Fruit fly (Drosophila melanogaster) whole organism, embryonic: Measurements from ENCODE around the gene PIG-Q.

Source experiments
- Atf3 ChIP-seq: fragments of 200-800 bp; sonication (Bioruptor generic); optimal IDR thresholded peaks from 3 replicates; lab custom pipeline; 2016; ENCODE audit warnings: missing biosample characterization, missing genetic modification characterization
- Awh ChIP-seq: fragments of 200-800 bp; sonication (Bioruptor generic); IDR thresholded peaks from 2 replicates; pipeline ENCODE4, ENCODE4 v1.3.6; 2022; ENCODE audit warnings: missing biosample characterization, missing genetic modification characterization
- BEAF-32 ChIP-seq: fragments of 200-800 bp; sonication (Bioruptor generic); optimal IDR thresholded peaks from 3 replicates; lab custom pipeline; 2017; ENCODE audit warnings: missing biosample characterization, missing genetic modification characterization, mild to moderate bottlenecking, moderate library complexity, missing genetic modification reagents
- CG12071 ChIP-seq: fragments of 200-800 bp; sonication (Bioruptor generic); optimal IDR thresholded peaks from 3 replicates; lab custom pipeline; 2018; ENCODE audit warnings: missing biosample characterization, mild to moderate bottlenecking, missing genetic modification characterization
- CG13287 ChIP-seq: fragments of 200-800 bp; sonication (Bioruptor generic); IDR thresholded peaks from 2 replicates; pipeline ENCODE4 v1.3.6; 2022; ENCODE audit warnings: missing biosample characterization, missing genetic modification characterization; ENCODE audit not compliant: partially characterized antibody
- CG15514 ChIP-seq: fragments of 200-800 bp; sonication (Bioruptor generic); optimal IDR thresholded peaks from 3 replicates; lab custom pipeline; 2017; ENCODE audit warnings: missing biosample characterization, missing genetic modification characterization, mild to moderate bottlenecking, moderate library complexity, missing genetic modification reagents
- CG1792 ChIP-seq: fragments of 200-800 bp; sonication (Bioruptor generic); optimal IDR thresholded peaks from 2 replicates; lab custom pipeline; 2016; ENCODE audit warnings: missing biosample characterization, missing genetic modification characterization
- CG18476 ChIP-seq: fragments of 200-800 bp; sonication (Bioruptor generic); optimal IDR thresholded peaks from 2 replicates; lab custom pipeline; 2016; ENCODE audit warnings: missing biosample characterization, mild to moderate bottlenecking, missing genetic modification characterization
- CG2116 ChIP-seq: fragments of 200-800 bp; sonication (Bioruptor generic); optimal IDR thresholded peaks from 3 replicates; lab custom pipeline; 2018; ENCODE audit warnings: missing biosample characterization, mild to moderate bottlenecking, missing genetic modification characterization
- CG2129 ChIP-seq: fragments of 200-800 bp; sonication (Bioruptor generic); IDR thresholded peaks from 2 replicates; pipeline ENCODE4 v1.3.6; 2022; ENCODE audit warnings: missing biosample characterization, missing genetic modification characterization; ENCODE audit not compliant: partially characterized antibody
- CG2199 ChIP-seq: fragments of 200-800 bp; sonication (Bioruptor generic); IDR thresholded peaks from 3 replicates; pipeline ENCODE4 v1.3.6; 2022; ENCODE audit warnings: missing biosample characterization, missing genetic modification characterization
- CG34224 ChIP-seq: fragments of 200-800 bp; sonication (Bioruptor generic); IDR thresholded peaks from 3 replicates; pipeline ENCODE4 v1.3.6; 2022; ENCODE audit warnings: missing biosample characterization, missing genetic modification characterization; ENCODE audit not compliant: partially characterized antibody
- CG34422 ChIP-seq: fragments of 200-800 bp; sonication (Bioruptor generic); IDR thresholded peaks from 3 replicates; pipeline ENCODE4 v1.3.6; 2022; ENCODE audit warnings: missing biosample characterization, missing genetic modification characterization
- CG4854 ChIP-seq: fragments of 200-800 bp; sonication (Bioruptor generic); optimal IDR thresholded peaks from 2 replicates; lab custom pipeline; 2016; ENCODE audit warnings: missing biosample characterization, missing genetic modification characterization, inconsistent platforms
- CG7928 ChIP-seq: fragments of 200-800 bp; sonication (Bioruptor generic); optimal IDR thresholded peaks from 2 replicates; lab custom pipeline; 2017; ENCODE audit warnings: missing biosample characterization, mild to moderate bottlenecking, missing genetic modification characterization
- CG8765 ChIP-seq: fragments of 200-800 bp; sonication (Bioruptor generic); IDR thresholded peaks from 2 replicates; pipeline ENCODE4 v1.3.6; 2022; ENCODE audit warnings: missing biosample characterization, missing genetic modification characterization
- CG9817 ChIP-seq: fragments of 200-800 bp; sonication (Bioruptor generic); optimal IDR thresholded peaks from 2 replicates; lab custom pipeline; 2018; ENCODE audit warnings: missing biosample characterization, mild to moderate bottlenecking, missing genetic modification characterization, moderate library complexity
- Dek ChIP-seq: fragments of 200-800 bp; sonication (Bioruptor generic); optimal IDR thresholded peaks from 3 replicates; lab custom pipeline; 2019; ENCODE audit warnings: missing biosample characterization, mild to moderate bottlenecking, missing genetic modification characterization, moderate library complexity
- Dll ChIP-seq: fragments of 200-800 bp; sonication (Bioruptor generic); IDR thresholded peaks from 4 replicates; pipeline ENCODE4 v1.3.6; 2022; ENCODE audit warnings: missing biosample characterization, missing genetic modification characterization; ENCODE audit not compliant: partially characterized antibody
- Doc3 ChIP-seq: fragments of 200-800 bp; sonication (Bioruptor generic); IDR thresholded peaks from 3 replicates; pipeline ENCODE4 v1.3.6; 2022; ENCODE audit warnings: missing biosample characterization, missing genetic modification characterization; ENCODE audit not compliant: partially characterized antibody
- Dref ChIP-seq: fragments of 200-800 bp; sonication (Bioruptor generic); IDR thresholded peaks from 2 replicates; pipeline ENCODE4 v1.3.6; 2022; ENCODE audit warnings: missing biosample characterization, missing genetic modification characterization
- Ets97D ChIP-seq: fragments of 200-800 bp; sonication (Bioruptor generic); optimal IDR thresholded peaks from 3 replicates; lab custom pipeline; 2016; ENCODE audit warnings: missing biosample characterization, missing genetic modification characterization
- GATAe ChIP-seq: fragments of 200-800 bp; sonication (Bioruptor generic); conservative IDR thresholded peaks from 2 replicates; pipeline ENCODE4 v1.3.6; 2022; ENCODE audit warnings: missing biosample characterization, missing genetic modification characterization
- Lhr ChIP-seq: fragments of 200-800 bp; sonication (Bioruptor generic); optimal IDR thresholded peaks from 3 replicates; lab custom pipeline; 2017; ENCODE audit warnings: mild to moderate bottlenecking, missing biosample characterization, missing genetic modification reagents, missing genetic modification characterization
- MTF-1 ChIP-seq: fragments of 200-800 bp; sonication (Bioruptor generic); optimal IDR thresholded peaks from 2 replicates; lab custom pipeline; 2018; ENCODE audit warnings: missing biosample characterization, mild to moderate bottlenecking, missing genetic modification characterization, borderline replicate concordance
- Oaz ChIP-seq: fragments of 200-800 bp; sonication (Bioruptor generic); IDR thresholded peaks from 2 replicates; pipeline ENCODE4 v1.3.6; 2022; ENCODE audit warnings: missing biosample characterization, missing genetic modification characterization
- Opbp ChIP-seq: fragments of 200-800 bp; sonication (Bioruptor generic); IDR thresholded peaks from 3 replicates; pipeline ENCODE4 v1.3.6; 2022; ENCODE audit warnings: missing biosample characterization, missing genetic modification characterization; ENCODE audit not compliant: partially characterized antibody
- Ravus ChIP-seq: fragments of 200-800 bp; sonication (Bioruptor generic); IDR thresholded peaks from 2 replicates; pipeline ENCODE4 v1.3.6; 2022; ENCODE audit warnings: missing biosample characterization, missing genetic modification characterization
- Side ChIP-seq: fragments of 200-800 bp; sonication (Bioruptor generic); optimal IDR thresholded peaks from 2 replicates; lab custom pipeline; 2016; ENCODE audit warnings: missing biosample characterization, missing genetic modification characterization
- Sry-δ ChIP-seq: fragments of 200-800 bp; sonication (Bioruptor generic); optimal IDR thresholded peaks from 2 replicates; lab custom pipeline; 2016; ENCODE audit warnings: missing biosample characterization, missing genetic modification characterization
- ap ChIP-seq: fragments of 200-800 bp; sonication (Bioruptor generic); IDR thresholded peaks from 2 replicates; pipeline ENCODE4 v1.3.6; 2022; ENCODE audit warnings: missing biosample characterization, missing genetic modification characterization
- bbx ChIP-seq: fragments of 200-800 bp; sonication (Bioruptor generic); IDR thresholded peaks from 2 replicates; pipeline ENCODE4 v1.3.6; 2022; ENCODE audit warnings: missing biosample characterization, missing genetic modification characterization; ENCODE audit not compliant: partially characterized antibody
- crc ChIP-seq: fragments of 200-800 bp; sonication (Bioruptor generic); optimal IDR thresholded peaks from 2 replicates; lab custom pipeline; 2016; ENCODE audit warnings: missing biosample characterization, missing genetic modification characterization
- hbn ChIP-seq: fragments of 200-800 bp; sonication (Bioruptor generic); IDR thresholded peaks from 2 replicates; pipeline ENCODE4 v1.3.6; 2022; ENCODE audit warnings: missing biosample characterization, missing genetic modification characterization; ENCODE audit not compliant: partially characterized antibody
- ken ChIP-seq: fragments of 200-800 bp; sonication (Bioruptor generic); IDR thresholded peaks from 3 replicates; pipeline ENCODE4 v1.3.6; 2022; ENCODE audit warnings: missing biosample characterization, missing genetic modification characterization
- pfk ChIP-seq: fragments of 200-800 bp; sonication (Bioruptor generic); optimal IDR thresholded peaks from 2 replicates; lab custom pipeline; 2018; ENCODE audit warnings: missing biosample characterization, mild to moderate bottlenecking, missing genetic modification characterization, moderate library complexity
- pzg ChIP-seq: fragments of 200-800 bp; sonication (Bioruptor generic); optimal IDR thresholded peaks from 3 replicates; lab custom pipeline; 2018; ENCODE audit warnings: missing biosample characterization, mild to moderate bottlenecking, missing genetic modification characterization, moderate library complexity
- run ChIP-seq: fragments of 200-800 bp; sonication (Bioruptor generic); optimal IDR thresholded peaks from 3 replicates; lab custom pipeline; 2018; ENCODE audit warnings: missing biosample characterization, mild to moderate bottlenecking, missing genetic modification characterization
- sens ChIP-seq: fragments of 200-800 bp; sonication (Bioruptor generic); peaks from one replicate; lab custom pipeline; 2016; ENCODE audit warnings: missing biosample characterization, missing genetic modification characterization
- sqz ChIP-seq: fragments of 200-800 bp; sonication (Bioruptor generic); optimal IDR thresholded peaks from 3 replicates; lab custom pipeline; 2018; ENCODE audit warnings: missing biosample characterization, mild to moderate bottlenecking, missing genetic modification characterization
- unc-4 ChIP-seq: fragments of 200-800 bp; sonication (Bioruptor generic); IDR thresholded peaks from 2 replicates; pipeline ENCODE4 v1.3.6; 2022; ENCODE audit warnings: missing biosample characterization, missing genetic modification characterization; ENCODE audit not compliant: partially characterized antibody
- unpg ChIP-seq: fragments of 200-800 bp; sonication (Bioruptor generic); optimal IDR thresholded peaks from 3 replicates; lab custom pipeline; 2018; ENCODE audit warnings: missing biosample characterization, mild to moderate bottlenecking, missing genetic modification characterization, moderate library complexity
- vnd ChIP-seq: fragments of 200-800 bp; sonication (Bioruptor generic); IDR thresholded peaks from 3 replicates; pipeline ENCODE4 v1.3.6; 2022; ENCODE audit warnings: missing biosample characterization, missing genetic modification characterization; ENCODE audit not compliant: partially characterized antibody
- zf30C ChIP-seq: fragments of 200-800 bp; sonication (Bioruptor generic); optimal IDR thresholded peaks from 3 replicates; lab custom pipeline; 2018; ENCODE audit warnings: missing biosample characterization, mild to moderate bottlenecking, missing genetic modification characterization
- zfh2 ChIP-seq: fragments of 200-800 bp; sonication (Bioruptor generic); optimal IDR thresholded peaks from 2 replicates; lab custom pipeline; 2016; ENCODE audit warnings: missing biosample characterization, missing genetic modification characterization

Gene PIG-Q

dm6 chrX:16320197-16320921 lies 38.6 kb upstream of the PIG-Q start, which contains the start of gene Cyp1 (continued):
- peak; percentile 32; the same call in 1 of the 2 replicates for TF ChIP-seq ap (GFP tag; lab: Robert Waterston, UW)
- TF ChIP-seq zfh2 (GFP tag; lab: Kevin White, UChicago), result peak; percentile 42
- peak; percentile 38 for TF ChIP-seq CG9817 (tag; lab: Kevin White, UChicago)
- no peak for TF ChIP-seq zf30C (GFP tag; lab: Kevin White, UChicago)
- peak; percentile 58; the same call in 1 of the 3 replicates for TF ChIP-seq CG34422 (GFP tag; lab: Robert Waterston, UW)
- no peak for TF ChIP-seq Lhr (GFP tag; lab: Kevin White, UChicago)
- TF ChIP-seq, all 482 proteins: peak for 217

DNA sequence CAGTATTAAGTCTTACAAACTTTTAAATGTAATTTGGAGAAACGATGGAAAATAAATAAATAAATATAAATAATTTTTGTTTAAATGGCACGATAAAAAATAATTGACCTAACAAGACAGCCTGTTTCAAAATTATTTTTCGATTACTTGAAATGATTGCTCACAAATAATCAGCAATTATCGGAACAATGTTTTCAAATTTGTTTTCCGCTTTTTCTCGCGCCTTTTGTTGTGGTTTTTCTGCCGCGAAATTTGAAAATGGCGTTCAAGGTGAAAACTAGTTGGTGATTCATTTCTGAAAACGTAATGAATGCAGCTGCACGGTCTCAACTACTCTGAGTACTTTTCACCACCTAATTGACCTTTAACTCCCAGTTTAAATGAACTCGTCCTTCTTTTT lies 37.9 kb upstream of the PIG-Q start:
- no peak for TF ChIP-seq crc (GFP tag; lab: Kevin White, UChicago)
- TF ChIP-seq Lhr (GFP tag; lab: Kevin White, UChicago), result no peak
- 0 out of 4 replicates have a peak, but pooled peaks have one; percentile 16 for TF ChIP-seq Dll (GFP tag; lab: Robert Waterston, UW)
- TF ChIP-seq CG2116, result peak; percentile 68
- no peak for TF ChIP-seq Side (GFP tag; lab: Kevin White, UChicago)
- no peak for TF ChIP-seq Ravus (GFP tag; lab: Robert Waterston, UW)
- TF ChIP-seq CG15514 (GFP tag; lab: Kevin White, UChicago), result peak; percentile 93
- TF ChIP-seq CG34224 (GFP tag; lab: Robert Waterston, UW), result peak; percentile 27; the same call in 1 of the 3 replicates
- TF ChIP-seq CG2199 (GFP tag; lab: Robert Waterston, UW), result no peak
- TF ChIP-seq run (tag; lab: Kevin White, UChicago), result peak; percentile 11
- peak; percentile 29 for TF ChIP-seq pzg (GFP tag; lab: Kevin White, UChicago)
- TF ChIP-seq Atf3 (GFP tag; lab: Kevin White, UChicago), result no peak
- TF ChIP-seq hbn, result 0 out of 2 replicates have a peak, but pooled peaks have one; percentile 40
- TF ChIP-seq CG18476 (GFP tag; lab: Kevin White, UChicago), result no peak
- TF ChIP-seq MTF-1, result no peak
- no peak for TF ChIP-seq CG7928 (GFP tag; lab: Kevin White, UChicago)
- peak; percentile 75 for TF ChIP-seq pfk (GFP tag; lab: Kevin White, UChicago)
- peak; percentile 1 for TF ChIP-seq Sry-δ (GFP tag; lab: Kevin White, UChicago)
- peak; percentile 19; the same call in 1 of the 2 replicates for TF ChIP-seq unc-4 (GFP tag; lab: Robert Waterston, UW)
- no peak for TF ChIP-seq CG1792
- no peak for TF ChIP-seq CG8765
- no peak for TF ChIP-seq CG12071 (GFP tag; lab: Kevin White, UChicago)
- peak; percentile 17; the same call in 1 of the 3 replicates for TF ChIP-seq Opbp (GFP tag; lab: Robert Waterston, UW)
- TF ChIP-seq Ets97D, result peak; percentile 51
- TF ChIP-seq unpg (GFP tag; lab: Kevin White, UChicago), result no peak
- no peak for TF ChIP-seq ken (GFP tag; lab: Robert Waterston, UW)
- no peak for TF ChIP-seq Awh (GFP tag; lab: Robert Waterston, UW)
- 0 out of 3 replicates have a peak, but pooled peaks have one; percentile 13 for TF ChIP-seq Doc3 (GFP tag; lab: Robert Waterston, UW)
- peak; percentile 19 for TF ChIP-seq BEAF-32 (GFP tag; lab: Kevin White, UChicago)
- TF ChIP-seq Oaz (GFP tag; lab: Robert Waterston, UW), result no peak
- no peak for TF ChIP-seq Dek (tag; lab: Kevin White, UChicago)
- no peak for TF ChIP-seq CG4854
- no peak for TF ChIP-seq CG2129
- TF ChIP-seq Dref (GFP tag; lab: Robert Waterston, UW), result peak; percentile 62
- TF ChIP-seq CG13287, result peak; percentile 29; the same call in 1 of the 2 replicates
- no peak for TF ChIP-seq sqz (GFP tag; lab: Kevin White, UChicago)
- no peak for TF ChIP-seq GATAe
- TF ChIP-seq bbx (GFP tag; lab: Robert Waterston, UW), result peak; percentile 42; the same call in 1 of the 2 replicates
- 0 out of 3 replicates have a peak, but pooled peaks have one; percentile 31 for TF ChIP-seq vnd (GFP tag; lab: Robert Waterston, UW)
- TF ChIP-seq sens, result no peak
